Worm (Caenorhabditis elegans) whole organism, L4/young adult: Measurements from ENCODE around the gene C23H3.9.

Experiments
- W03F9.2 ChIP-seq: fragments of 150-350 bp; optimal IDR thresholded peaks from 2 replicates; lab custom pipeline; 2014; ENCODE audit warnings: missing biosample characterization, missing genetic modification characterization
- dao-5 ChIP-seq: sonication (generic microtip); optimal IDR thresholded peaks from 2 replicates; lab custom pipeline; 2016; ENCODE audit warnings: missing genotype, missing genetic modification characterization, moderate library complexity, missing compliant biosample characterization
- him-1 ChIP-seq: sonication (generic microtip); optimal IDR thresholded peaks from 2 replicates; lab custom pipeline; 2016; ENCODE audit warnings: missing genotype, missing genetic modification reagents, missing genetic modification characterization, missing compliant biosample characterization

ce11 chrII:23739-24138 is 55.3 kb downstream of the C23H3.9 start:
- TF ChIP-seq dao-5, result no peak
- no peak for TF ChIP-seq him-1 (tag; lab: Kevin White, UChicago)
- TF ChIP-seq W03F9.2, result no peak
